Fruit fly (Drosophila melanogaster) S2 (cell line): Measurements from ENCODE around the gene Atpalpha.

ENCODE experiments used
- CG8478 ChIP-seq: fragments of >200 bp; optimal IDR thresholded peaks from 2 replicates; lab custom pipeline; 2018
- CTCF ChIP-seq, 2 experiments: fragments of >200 bp; optimal IDR thresholded peaks; 2 replicates each; lab custom pipeline; 2018

DNA sequence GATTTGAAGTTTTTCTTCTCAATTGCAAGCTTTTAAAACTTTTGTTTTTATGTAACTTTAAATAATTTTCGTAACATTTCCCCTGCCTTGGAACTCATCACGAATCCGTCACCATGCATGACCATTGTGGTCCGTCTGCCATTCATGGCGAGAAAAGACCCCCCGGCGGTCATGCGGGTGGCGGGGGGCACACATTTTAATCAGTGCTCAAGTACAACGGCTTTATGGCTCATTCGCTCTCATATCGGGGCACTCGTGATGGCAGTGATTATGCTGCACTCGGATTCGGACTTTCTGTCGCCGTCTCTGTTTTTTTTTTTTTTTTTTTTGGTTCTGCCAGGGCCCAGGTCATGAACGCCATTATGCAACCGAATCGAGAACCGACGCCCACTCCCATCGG lies 6.0 kb downstream of the Atpalpha start:
- TF ChIP-seq CTCF (optimal IDR thresholded peaks at IDR 0.05; lab: Kevin White, UChicago) (no peak), CG8478 (lab: Kevin White, UChicago) (no peak)
